Fruit fly (Drosophila melanogaster) S2 (cell line): ENCODE results near the gene Tep4.

ENCODE experiments used
- CG8478 ChIP-seq: fragments of >200 bp; optimal IDR thresholded peaks from 2 replicates; lab custom pipeline; 2018
- CTCF ChIP-seq, 2 experiments: fragments of >200 bp; optimal IDR thresholded peaks; 2 replicates each; lab custom pipeline; 2018

DNA sequence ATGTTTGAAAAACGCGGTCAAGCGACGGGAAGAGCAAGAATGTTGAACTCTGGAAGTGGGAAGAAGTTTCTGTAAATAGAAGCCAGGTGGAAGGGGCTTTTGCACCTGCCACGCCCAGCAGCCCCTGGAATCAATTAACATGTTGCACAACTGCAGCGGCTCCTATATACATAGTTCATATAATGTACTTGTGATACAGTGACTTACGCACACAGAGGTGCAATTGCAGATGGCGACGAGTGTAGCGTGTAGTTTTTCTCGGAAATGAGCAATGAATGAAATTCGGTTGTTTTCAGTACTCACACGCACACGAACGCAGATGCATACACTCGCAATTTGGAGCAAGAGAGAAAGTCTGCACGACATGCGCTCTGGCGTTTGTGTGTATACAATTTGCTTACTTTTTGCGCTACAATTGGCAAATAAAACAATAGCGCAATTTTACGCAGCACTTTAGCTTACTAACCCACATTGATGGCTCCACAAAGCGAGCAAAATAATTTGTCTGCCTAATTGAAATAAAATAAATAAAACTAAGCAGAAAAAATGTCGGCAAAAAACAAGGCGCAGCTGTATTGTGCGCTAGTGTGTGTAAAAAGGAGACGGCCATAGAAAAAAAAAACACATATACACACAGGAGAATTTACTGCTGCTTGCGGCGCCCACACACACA, 28.1 kb downstream of the Tep4 start:
- TF ChIP-seq CG8478 (lab: Kevin White, UChicago) (no peak), CTCF (optimal IDR thresholded peaks at IDR 0.05; lab: Kevin White, UChicago) (no peak)
